Worm (Caenorhabditis elegans) whole organism, midembryonic: ENCODE results near the gene pap-3.

Experiments used
- T22C8.4 ChIP-seq: fragments of 200-800 bp; sonication (Bioruptor generic); IDR thresholded peaks from 2 replicates; pipeline ENCODE4 v1.3.6; 2022; ENCODE audit warnings: missing genetic modification characterization, missing compliant biosample characterization
- klf-2 ChIP-seq: fragments of 200-800 bp; sonication (Bioruptor generic); conservative IDR thresholded peaks from 2 replicates; pipeline ENCODE4 v1.3.6; 2022; ENCODE audit warnings: missing genetic modification reagents, missing genetic modification characterization, missing compliant biosample characterization
- med-1 ChIP-seq: sonication (generic microtip); optimal IDR thresholded peaks from 2 replicates; lab custom pipeline; 2017; ENCODE audit warnings: missing genetic modification characterization, mild to moderate bottlenecking, missing compliant biosample characterization, antibody characterized with exemption, missing genetic modification reagents; ENCODE audit not compliant: insufficient read depth
- ref-1 ChIP-seq: fragments of 200-800 bp; sonication (Bioruptor generic); conservative IDR thresholded peaks from 2 replicates; pipeline ENCODE4 v1.3.6; 2022; ENCODE audit warnings: missing genetic modification reagents, missing genetic modification characterization, missing compliant biosample characterization

DNA sequence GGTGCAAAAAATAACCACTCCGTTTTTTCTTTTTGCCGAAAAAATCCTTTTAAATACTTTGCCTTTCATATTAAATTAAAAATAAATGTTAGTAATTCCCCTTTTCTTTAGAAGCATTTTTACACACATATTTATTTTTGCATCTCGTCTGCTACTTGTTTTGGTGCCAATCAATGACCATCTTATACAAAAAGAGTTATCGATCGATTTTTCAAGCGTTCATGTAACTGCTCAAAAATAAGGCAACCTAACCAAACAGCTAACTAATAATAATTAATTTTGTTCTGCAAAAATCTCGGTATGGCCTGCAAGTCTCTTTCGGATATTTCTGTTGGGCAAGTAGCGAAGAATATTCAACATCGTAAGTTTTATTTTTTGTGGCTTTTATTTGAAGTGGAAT lies 49.9 kb downstream of the pap-3 start, which contains the start of gene F44E5.2:
- TF ChIP-seq klf-2 (GFP tag; lab: Robert Waterston, UW): no peak
- TF ChIP-seq med-1: no peak
- TF ChIP-seq T22C8.4 (GFP tag; lab: Robert Waterston, UW): no peak
- TF ChIP-seq ref-1 (GFP tag; lab: Robert Waterston, UW): no peak
